Worm (Caenorhabditis elegans): ENCODE data around the gene ZK896.4.

ce11 chrIV:12899392-12899791 lies 16.3 kb upstream of the ZK896.4 start, which contains the start of gene K08D8.9:
- TF ChIP-seq F55B11.4 (tag; optimal IDR thresholded peaks at IDR 0.05; ENCODE audit: borderline replicate concordance, insufficient read depth) (no peak), attf-6 (GFP tag; IDR thresholded peaks at IDR 0.05) (no peak), B0035.1 (tag; optimal IDR thresholded peaks at IDR 0.05) (no peak), him-1 (tag; optimal IDR thresholded peaks at IDR 0.05) (no peak), Y67H2A.10 (GFP tag; conservative IDR thresholded peaks at IDR 0.05) (no peak), lsl-1 (GFP tag; optimal IDR thresholded peaks at IDR 0.05) (no peak), Y53F4B.3 (GFP tag; IDR thresholded peaks at IDR 0.05) (no peak)
